Worm (Caenorhabditis elegans) whole organism, L2 larva: ENCODE results near the gene Y52E8A.1.

Experiments
- C34F6.9 ChIP-seq: fragments of 150-350 bp; optimal IDR thresholded peaks from 2 replicates; lab custom pipeline; 2014; ENCODE audit warnings: missing biosample characterization, missing genetic modification characterization
- Y55F3AM.14 ChIP-seq: fragments of 200-800 bp; sonication (Bioruptor generic); optimal IDR thresholded peaks from 2 replicates; lab custom pipeline; 2018; ENCODE audit warnings: mild to moderate bottlenecking, missing genetic modification characterization, missing compliant biosample characterization
- ZK546.5 ChIP-seq: sonication (generic microtip); optimal IDR thresholded peaks from 2 replicates; lab custom pipeline; 2017; ENCODE audit warnings: missing biosample characterization, missing genetic modification characterization
- alr-1 ChIP-seq: fragments of 150-350 bp; optimal IDR thresholded peaks from 2 replicates; lab custom pipeline; 2014; ENCODE audit warnings: missing biosample characterization, missing genetic modification characterization
- aly-2 ChIP-seq: fragments of 150-350 bp; optimal IDR thresholded peaks from 2 replicates; lab custom pipeline; 2014; ENCODE audit warnings: missing biosample characterization, missing genetic modification characterization
- ama-1 ChIP-seq: fragments of 150-350 bp; optimal IDR thresholded peaks from 2 replicates; lab custom pipeline; 2018; ENCODE audit warnings: inconsistent platforms
- blmp-1 ChIP-seq: sonication (generic microtip); optimal IDR thresholded peaks from 2 replicates; lab custom pipeline; 2017; ENCODE audit warnings: missing genetic modification characterization, mild to moderate bottlenecking, missing compliant biosample characterization, antibody characterized with exemption, moderate library complexity; ENCODE audit not compliant: insufficient read depth
- ceh-82 ChIP-seq: fragments of 150-350 bp; optimal IDR thresholded peaks from 2 replicates; lab custom pipeline; 2014; ENCODE audit warnings: missing biosample characterization, missing genetic modification characterization
- crh-2 ChIP-seq: sonication (generic microtip); optimal IDR thresholded peaks from 2 replicates; lab custom pipeline; 2017; ENCODE audit warnings: missing biosample characterization, missing genetic modification characterization
- dmd-4 ChIP-seq: sonication (generic microtip); optimal IDR thresholded peaks from 2 replicates; lab custom pipeline; 2017; ENCODE audit warnings: missing biosample characterization, missing genetic modification characterization
- elt-1 ChIP-seq: fragments of 150-350 bp; optimal IDR thresholded peaks from 2 replicates; lab custom pipeline; 2014; ENCODE audit warnings: missing biosample characterization, missing genetic modification characterization
- elt-3 ChIP-seq: sonication (generic microtip); optimal IDR thresholded peaks from 2 replicates; lab custom pipeline; 2017; ENCODE audit warnings: missing biosample characterization, missing genetic modification characterization
- fos-1 ChIP-seq: fragments of 150-350 bp; optimal IDR thresholded peaks from 2 replicates; lab custom pipeline; 2014; ENCODE audit warnings: missing biosample characterization, missing genetic modification characterization
- gmeb-1 ChIP-seq: fragments of 150-350 bp; optimal IDR thresholded peaks from 2 replicates; lab custom pipeline; 2014; ENCODE audit warnings: missing biosample characterization, missing genetic modification characterization
- lin-11 ChIP-seq: fragments of 150-350 bp; sonication (generic microtip); optimal IDR thresholded peaks from 2 replicates; lab custom pipeline; 2014; ENCODE audit warnings: missing biosample characterization, missing genetic modification characterization, inconsistent platforms, mixed read lengths
- lin-13 ChIP-seq: fragments of 150-350 bp; optimal IDR thresholded peaks from 2 replicates; lab custom pipeline; 2014; ENCODE audit warnings: missing biosample characterization, missing genetic modification reagents, missing genetic modification characterization
- lin-39 ChIP-seq: fragments of 150-350 bp; optimal IDR thresholded peaks from 2 replicates; lab custom pipeline; 2014; ENCODE audit warnings: missing biosample characterization, missing genetic modification reagents, missing genetic modification characterization
- mab-5 ChIP-seq: fragments of 150-350 bp; optimal IDR thresholded peaks from 2 replicates; lab custom pipeline; 2014; ENCODE audit warnings: missing biosample characterization, missing genetic modification characterization
- mdl-1 ChIP-seq, 2 experiments: fragments of 150-350 bp in 1 of 2; sonication (generic microtip) in 1 of 2; optimal IDR thresholded peaks; 2 replicates each; lab custom pipeline; 2017; ENCODE audit warnings: missing biosample characterization in 2 of 2, missing genetic modification characterization in 2 of 2
- nhr-10 ChIP-seq: sonication (generic microtip); optimal IDR thresholded peaks from 2 replicates; lab custom pipeline; 2017; ENCODE audit warnings: missing biosample characterization, missing genetic modification characterization
- nhr-11 ChIP-seq: fragments of 150-350 bp; optimal IDR thresholded peaks from 2 replicates; lab custom pipeline; 2014; ENCODE audit warnings: missing biosample characterization, missing genetic modification characterization
- nhr-12 ChIP-seq: fragments of 150-350 bp; optimal IDR thresholded peaks from 2 replicates; lab custom pipeline; 2014; ENCODE audit warnings: missing biosample characterization, missing genetic modification characterization
- nhr-21 ChIP-seq: fragments of 150-350 bp; optimal IDR thresholded peaks from 2 replicates; lab custom pipeline; 2014; ENCODE audit warnings: missing biosample characterization, missing genetic modification characterization
- nhr-23 ChIP-seq: fragments of 150-350 bp; optimal IDR thresholded peaks from 2 replicates; lab custom pipeline; 2014; ENCODE audit warnings: missing biosample characterization, missing genetic modification reagents, missing genetic modification characterization
- nhr-237 ChIP-seq: fragments of 150-350 bp; optimal IDR thresholded peaks from 2 replicates; lab custom pipeline; 2014; ENCODE audit warnings: missing biosample characterization, missing genetic modification characterization
- nhr-25 ChIP-seq: fragments of 150-350 bp; sonication (generic microtip); optimal IDR thresholded peaks from 3 replicates; lab custom pipeline; 2014; ENCODE audit warnings: missing biosample characterization, missing genetic modification characterization
- nhr-6 ChIP-seq: fragments of 150-350 bp; optimal IDR thresholded peaks from 2 replicates; lab custom pipeline; 2014; ENCODE audit warnings: missing biosample characterization, missing genetic modification characterization
- peb-1 ChIP-seq: fragments of 150-350 bp; optimal IDR thresholded peaks from 2 replicates; lab custom pipeline; 2014; ENCODE audit warnings: missing biosample characterization, missing genetic modification characterization
- sem-4 ChIP-seq: fragments of 150-350 bp; optimal IDR thresholded peaks from 2 replicates; lab custom pipeline; 2014; ENCODE audit warnings: missing biosample characterization, missing genetic modification reagents, missing genetic modification characterization
- skn-1 ChIP-seq: sonication (generic microtip); optimal IDR thresholded peaks from 2 replicates; lab custom pipeline; 2017; ENCODE audit warnings: missing biosample characterization, missing genetic modification characterization
- sma-3 ChIP-seq: sonication (generic microtip); optimal IDR thresholded peaks from 2 replicates; lab custom pipeline; 2016; ENCODE audit warnings: missing genetic modification reagents, missing genetic modification characterization, missing compliant biosample characterization
- sma-9 ChIP-seq, 2 experiments: fragments of 150-350 bp in 1 of 2; sonication (generic microtip) in 1 of 2; optimal IDR thresholded peaks; 2 replicates each; lab custom pipeline; 2014 to 2016; ENCODE audit warnings: missing genetic modification characterization in 2 of 2, mild to moderate bottlenecking in 1 of 2, missing biosample characterization in 1 of 2, missing compliant biosample characterization in 1 of 2, missing genetic modification reagents in 1 of 2, moderate library complexity in 1 of 2
- snpc-4 ChIP-seq: fragments of 150-350 bp; optimal IDR thresholded peaks from 2 replicates; lab custom pipeline; 2014; ENCODE audit warnings: missing biosample characterization, missing genetic modification characterization
- unc-39 ChIP-seq: fragments of 150-350 bp; optimal IDR thresholded peaks from 2 replicates; lab custom pipeline; 2014; ENCODE audit warnings: missing biosample characterization, missing genetic modification characterization
- unc-55 ChIP-seq: fragments of 150-350 bp; sonication (generic microtip); optimal IDR thresholded peaks from 3 replicates; lab custom pipeline; 2014; ENCODE audit warnings: missing biosample characterization, missing genetic modification reagents, missing genetic modification characterization
- unc-62 ChIP-seq: fragments of 150-350 bp; optimal IDR thresholded peaks from 2 replicates; lab custom pipeline; 2014; ENCODE audit warnings: missing biosample characterization, missing genetic modification reagents, missing genetic modification characterization
- ztf-1 ChIP-seq: fragments of 200-800 bp; sonication (Bioruptor generic); conservative IDR thresholded peaks from 2 replicates; pipeline ENCODE4 v1.3.6; 2022; ENCODE audit warnings: missing genetic modification characterization, missing compliant biosample characterization
- ztf-11 ChIP-seq: sonication (generic microtip); optimal IDR thresholded peaks from 2 replicates; lab custom pipeline; 2017; ENCODE audit warnings: missing biosample characterization, missing genetic modification characterization
- ztf-4 ChIP-seq: fragments of 150-350 bp; optimal IDR thresholded peaks from 2 replicates; lab custom pipeline; 2014; ENCODE audit warnings: missing biosample characterization, missing genetic modification characterization

The Y52E8A.1 gene

DNA sequence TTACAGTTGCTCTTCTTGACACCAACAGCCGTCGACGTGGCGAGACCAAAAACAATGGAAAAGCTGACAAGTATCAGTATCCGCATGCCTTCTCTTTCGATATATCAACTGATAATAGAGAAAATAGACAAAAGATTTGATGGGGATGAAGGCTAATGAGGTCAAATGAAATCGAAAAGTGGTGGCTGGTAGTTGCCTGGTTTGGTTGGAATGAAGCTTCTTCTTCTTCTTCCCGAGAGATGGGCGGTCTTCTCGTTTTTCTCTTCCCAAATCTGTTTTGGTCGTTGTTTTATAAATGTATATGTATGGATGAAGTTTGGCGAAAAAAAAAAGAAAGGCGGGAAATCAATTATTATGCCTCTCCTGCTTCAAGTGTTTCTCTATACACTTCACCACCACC, 40.1 kb upstream of the Y52E8A.1 start, which contains the start of gene C01F1.5:
Gene C01F1.5, minus strand, starts transcription at position 103 of the 400 bp plus-strand sequence.
- TF ChIP-seq aly-2 (tag; lab: Kevin White, UChicago): no peak
- TF ChIP-seq sma-3: no peak
- no peak for TF ChIP-seq fos-1 (tag; lab: Kevin White, UChicago)
- no peak for TF ChIP-seq elt-3 (tag; lab: Kevin White, UChicago)
- TF ChIP-seq lin-13 (GFP tag; lab: Kevin White, UChicago): no peak
- no peak for TF ChIP-seq nhr-12
- no peak for TF ChIP-seq lin-11
- TF ChIP-seq sem-4 (tag; lab: Kevin White, UChicago): no peak
- no peak for TF ChIP-seq lin-39 (tag; lab: Kevin White, UChicago)
- no peak for TF ChIP-seq elt-1 (tag; lab: Kevin White, UChicago)
- TF ChIP-seq dmd-4 (tag; lab: Kevin White, UChicago): no peak

- TF ChIP-seq lin-13 (GFP tag; lab: Kevin White, UChicago) (no peak), dmd-4 (tag; lab: Kevin White, UChicago) (no peak), sem-4 (tag; lab: Kevin White, UChicago) (no peak), gmeb-1 (tag; lab: Kevin White, UChicago) (no peak), mab-5 (tag; lab: Kevin White, UChicago) (no peak), lin-11 (no peak), blmp-1 (tag; lab: Kevin White, UChicago) (no peak), nhr-25 (tag; lab: Kevin White, UChicago) (no peak), alr-1 (tag; lab: Kevin White, UChicago) (no peak), unc-39 (tag; lab: Kevin White, UChicago) (no peak), nhr-10 (no peak), peb-1 (tag; lab: Kevin White, UChicago) (no peak), nhr-11 (tag; lab: Kevin White, UChicago) (no peak), nhr-23 (tag; lab: Kevin White, UChicago) (no peak), Y55F3AM.14 (GFP tag; lab: Kevin White, UChicago) (no peak), mdl-1 (tag; optimal IDR thresholded peaks at IDR 0.05; lab: Kevin White, UChicago) (no peak)
Measured at ce11 chrII:4284305-4285193, 37.3 kb upstream of the Y52E8A.1 start.

DNA sequence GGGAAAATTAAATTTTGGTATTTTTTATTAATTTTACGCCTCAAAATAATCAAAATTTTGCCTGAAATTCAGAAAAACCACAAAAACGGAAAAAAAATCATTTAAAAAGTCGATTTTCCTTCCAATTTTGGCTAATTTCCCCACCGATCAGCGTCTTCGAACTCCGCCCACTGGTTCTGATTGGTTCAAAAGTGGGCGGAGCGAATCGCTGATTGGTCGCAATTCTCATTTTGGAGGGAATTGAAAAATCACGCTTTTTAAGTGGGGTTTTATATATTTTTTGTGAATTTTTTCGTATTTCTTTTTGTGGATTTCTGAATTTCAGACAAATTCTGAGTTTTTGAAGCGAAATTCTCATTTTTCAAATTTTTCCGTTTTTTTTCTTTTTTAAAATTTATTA, 34.9 kb upstream of the Y52E8A.1 start:
- TF ChIP-seq nhr-12 (no peak), snpc-4 (tag; lab: Kevin White, UChicago) (no peak), unc-62 (no peak), nhr-6 (tag; lab: Kevin White, UChicago) (no peak), skn-1 (tag; lab: Kevin White, UChicago) (no peak), ZK546.5 (tag; lab: Kevin White, UChicago) (no peak), nhr-25 (tag; lab: Kevin White, UChicago) (no peak), sem-4 (tag; lab: Kevin White, UChicago) (no peak), nhr-23 (tag; lab: Kevin White, UChicago) (no peak), ztf-4 (tag; lab: Kevin White, UChicago) (no peak), crh-2 (no peak), nhr-11 (tag; lab: Kevin White, UChicago) (no peak), aly-2 (tag; lab: Kevin White, UChicago) (no peak), lin-39 (tag; lab: Kevin White, UChicago) (no peak), gmeb-1 (tag; lab: Kevin White, UChicago) (no peak), elt-1 (tag; lab: Kevin White, UChicago) (no peak), ztf-1 (GFP tag; lab: Robert Waterston, UW) (no peak), ama-1 (no peak)

DNA sequence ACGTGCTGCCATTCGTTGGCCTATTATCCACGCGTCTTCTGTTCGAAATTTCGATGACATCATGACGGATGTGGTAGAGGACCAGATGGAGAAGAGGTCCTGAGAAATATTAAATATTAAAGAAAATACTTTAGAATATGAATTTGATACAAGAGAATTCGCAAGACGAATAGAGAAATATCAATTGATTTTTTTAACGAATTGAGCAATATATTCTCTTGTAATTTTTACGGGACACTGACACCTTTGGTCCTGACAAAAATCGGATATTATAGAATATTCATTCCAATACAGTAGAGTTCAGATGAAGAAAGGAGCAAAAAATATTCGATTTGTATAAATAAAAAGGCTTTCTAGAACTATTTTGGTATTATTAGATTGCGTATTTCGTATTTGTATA, 33.8 kb upstream of the Y52E8A.1 start, which contains the start of gene C01F1.6:
Gene C01F1.6, minus strand, starts transcription at position 101 of the 400 bp plus-strand sequence.
- no peak for TF ChIP-seq nhr-237
- TF ChIP-seq aly-2 (tag; lab: Kevin White, UChicago): no peak
- no peak for TF ChIP-seq ceh-82 (tag; lab: Kevin White, UChicago)
- no peak for TF ChIP-seq lin-13 (GFP tag; lab: Kevin White, UChicago)
- TF ChIP-seq nhr-21: no peak
- no peak for TF ChIP-seq Y55F3AM.14 (GFP tag; lab: Kevin White, UChicago)
- no peak for TF ChIP-seq C34F6.9 (tag; lab: Kevin White, UChicago)
- TF ChIP-seq sma-9 (GFP tag; optimal IDR thresholded peaks at IDR 0.05; lab: Kevin White, UChicago): no peak
- TF ChIP-seq sma-9 (tag; optimal IDR thresholded peaks at IDR 0.05; lab: Kevin White, UChicago): no peak
- TF ChIP-seq elt-1 (tag; lab: Kevin White, UChicago): no peak
- no peak for TF ChIP-seq ZK546.5 (tag; lab: Kevin White, UChicago)
- no peak for TF ChIP-seq nhr-25 (tag; lab: Kevin White, UChicago)
- TF ChIP-seq nhr-11 (tag; lab: Kevin White, UChicago): no peak
- TF ChIP-seq ztf-11 (tag; lab: Kevin White, UChicago): no peak
- TF ChIP-seq ztf-1 (GFP tag; lab: Robert Waterston, UW): no peak
- TF ChIP-seq mdl-1 (tag; optimal IDR thresholded peaks at IDR 0.05; lab: Kevin White, UChicago): no peak
- no peak for TF ChIP-seq unc-55 (GFP tag; lab: Kevin White, UChicago)
